Worm (Caenorhabditis elegans): Measurements from ENCODE around the gene ZK637.14.

- TF ChIP-seq nhr-6 (tag; optimal IDR thresholded peaks at IDR 0.05) (no peak), elt-3 (tag; optimal IDR thresholded peaks at IDR 0.05) (no peak)
Observed at ce11 chrIII:8933696-8934095, 44.7 kb upstream of the ZK637.14 start.

All from whole organism, L2 larva.